Worm (Caenorhabditis elegans) whole organism, young adult: Measurements from ENCODE around the gene ints-7.

Source experiments
- B0261.1 ChIP-seq: sonication (generic microtip); optimal IDR thresholded peaks from 2 replicates; lab custom pipeline; 2016; ENCODE audit warnings: mild to moderate bottlenecking, missing genetic modification characterization, moderate library complexity, missing compliant biosample characterization
- F10E7.11 ChIP-seq: sonication (generic microtip); optimal IDR thresholded peaks from 2 replicates; lab custom pipeline; 2017; ENCODE audit warnings: mild to moderate bottlenecking, missing genetic modification characterization, moderate library complexity, missing compliant biosample characterization
- F22D6.2 ChIP-seq: sonication (generic microtip); optimal IDR thresholded peaks from 2 replicates; lab custom pipeline; 2016; ENCODE audit warnings: mild to moderate bottlenecking, missing genetic modification characterization, missing compliant biosample characterization
- F33H1.4 ChIP-seq: fragments of 200-800 bp; sonication (Bioruptor generic); IDR thresholded peaks from 2 replicates; pipeline ENCODE4 v1.3.6; 2022; ENCODE audit warnings: missing genetic modification reagents, missing genetic modification characterization, missing compliant biosample characterization
- F37B4.10 ChIP-seq: fragments of 200-800 bp; sonication (Bioruptor generic); IDR thresholded peaks from 2 replicates; pipeline ENCODE4 v1.3.6; 2022; ENCODE audit warnings: missing genetic modification characterization, missing compliant biosample characterization
- F49E8.2 ChIP-seq: sonication (generic microtip); optimal IDR thresholded peaks from 3 replicates; lab custom pipeline; 2017; ENCODE audit warnings: missing genetic modification characterization, mild to moderate bottlenecking, missing compliant biosample characterization, antibody characterized with exemption, moderate library complexity; ENCODE audit not compliant: insufficient read depth
- F57C9.4 ChIP-seq: sonication (generic microtip); optimal IDR thresholded peaks from 2 replicates; lab custom pipeline; 2017; ENCODE audit warnings: mild to moderate bottlenecking, missing genetic modification characterization, missing compliant biosample characterization
- T07F8.4 ChIP-seq: sonication (generic microtip); optimal IDR thresholded peaks from 2 replicates; lab custom pipeline; 2016; ENCODE audit warnings: mild to moderate bottlenecking, missing genetic modification characterization, moderate library complexity, missing compliant biosample characterization
- T26A5.8 ChIP-seq: sonication (generic microtip); optimal IDR thresholded peaks from 2 replicates; lab custom pipeline; 2016; ENCODE audit warnings: missing genetic modification characterization, missing compliant biosample characterization
- Y79H2A.3 ChIP-seq: fragments of 200-800 bp; sonication (Bioruptor generic); conservative IDR thresholded peaks from 2 replicates; pipeline ENCODE4 v1.3.6; 2022; ENCODE audit warnings: missing genetic modification reagents, missing genetic modification characterization, missing compliant biosample characterization
- akir-1 ChIP-seq: fragments of 200-800 bp; sonication (Bioruptor generic); optimal IDR thresholded peaks from 2 replicates; lab custom pipeline; 2018; ENCODE audit warnings: mild to moderate bottlenecking, missing genetic modification characterization, moderate library complexity, missing compliant biosample characterization
- attf-6 ChIP-seq: fragments of 200-800 bp; sonication (Bioruptor generic); IDR thresholded peaks from 2 replicates; pipeline ENCODE4 v1.3.6; 2022; ENCODE audit warnings: missing genetic modification reagents, missing genetic modification characterization, missing compliant biosample characterization
- ceh-100 ChIP-seq: fragments of 200-800 bp; sonication (Bioruptor generic); IDR thresholded peaks from 2 replicates; pipeline ENCODE4 v1.3.6; 2022; ENCODE audit warnings: missing genetic modification reagents, missing genetic modification characterization, missing compliant biosample characterization
- ceh-58 ChIP-seq: fragments of 200-800 bp; sonication (Bioruptor generic); IDR thresholded peaks from 2 replicates; pipeline ENCODE4 v1.3.6; 2022; ENCODE audit warnings: missing genetic modification characterization, missing compliant biosample characterization
- chd-7 ChIP-seq: sonication (generic microtip); optimal IDR thresholded peaks from 2 replicates; lab custom pipeline; 2016; ENCODE audit warnings: mild to moderate bottlenecking, missing genetic modification characterization, moderate library complexity, missing compliant biosample characterization
- dox-1 ChIP-seq: fragments of 200-800 bp; sonication (Bioruptor generic); IDR thresholded peaks from 2 replicates; pipeline ENCODE4 v1.3.6; 2022; ENCODE audit warnings: missing genetic modification reagents, missing genetic modification characterization, missing compliant biosample characterization
- dpff-1 ChIP-seq: sonication (generic microtip); optimal IDR thresholded peaks from 2 replicates; lab custom pipeline; 2017; ENCODE audit warnings: mild to moderate bottlenecking, missing genetic modification characterization, missing compliant biosample characterization
- dpl-1 ChIP-seq: fragments of 150-350 bp; optimal IDR thresholded peaks from 2 replicates; lab custom pipeline; 2014; ENCODE audit warnings: missing biosample characterization, missing genetic modification reagents, missing genetic modification characterization
- efl-1 ChIP-seq: fragments of 150-350 bp; optimal IDR thresholded peaks from 2 replicates; lab custom pipeline; 2014; ENCODE audit warnings: missing biosample characterization, missing genetic modification reagents, missing genetic modification characterization
- egl-18 ChIP-seq: fragments of 200-800 bp; sonication (Bioruptor generic); IDR thresholded peaks from 2 replicates; pipeline ENCODE4 v1.3.6; 2022; ENCODE audit warnings: missing genetic modification reagents, missing genetic modification characterization, missing compliant biosample characterization
- egl-44 ChIP-seq: fragments of 200-800 bp; sonication (Bioruptor generic); IDR thresholded peaks from 2 replicates; pipeline ENCODE4 v1.3.6; 2022; ENCODE audit warnings: missing genetic modification reagents, missing genetic modification characterization, missing compliant biosample characterization
- ekl-4 ChIP-seq: fragments of 200-800 bp; sonication (Bioruptor generic); IDR thresholded peaks from 2 replicates; pipeline ENCODE4 v1.3.6; 2022; ENCODE audit warnings: missing genetic modification reagents, missing genetic modification characterization, missing compliant biosample characterization
- ets-4 ChIP-seq: fragments of 200-800 bp; sonication (Bioruptor generic); optimal IDR thresholded peaks from 2 replicates; lab custom pipeline; 2018; ENCODE audit warnings: mild to moderate bottlenecking, missing genetic modification characterization, missing compliant biosample characterization
- him-1 ChIP-seq: sonication (generic microtip); optimal IDR thresholded peaks from 2 replicates; lab custom pipeline; 2016; ENCODE audit warnings: missing genotype, missing genetic modification reagents, missing genetic modification characterization, missing compliant biosample characterization
- let-526 ChIP-seq: fragments of 200-800 bp; sonication (Bioruptor generic); IDR thresholded peaks from 2 replicates; pipeline ENCODE4 v1.3.6; 2022; ENCODE audit warnings: missing genetic modification reagents, missing genetic modification characterization, missing compliant biosample characterization
- let-607 ChIP-seq, 2 experiments: fragments of 200-800 bp in 1 of 2; sonication (Bioruptor generic) in 1 of 2; sonication (generic microtip) in 1 of 2; optimal IDR thresholded peaks; 2 replicates each; lab custom pipeline; 2016 to 2018; ENCODE audit warnings: mild to moderate bottlenecking in 2 of 2, missing compliant biosample characterization in 2 of 2, missing genetic modification characterization in 2 of 2, moderate library complexity in 2 of 2, missing genotype in 1 of 2
- lin-26 ChIP-seq: fragments of 200-800 bp; sonication (Bioruptor generic); IDR thresholded peaks from 2 replicates; pipeline ENCODE4 v1.3.6; 2022; ENCODE audit warnings: missing genetic modification reagents, missing genetic modification characterization, missing compliant biosample characterization
- lin-40 ChIP-seq: sonication (generic microtip); optimal IDR thresholded peaks from 2 replicates; lab custom pipeline; 2016; ENCODE audit warnings: missing genetic modification characterization, mild to moderate bottlenecking, missing compliant biosample characterization, missing genotype, missing genetic modification reagents
- lin-54 ChIP-seq: fragments of 200-800 bp; sonication (Bioruptor generic); optimal IDR thresholded peaks from 2 replicates; lab custom pipeline; 2018; ENCODE audit warnings: mild to moderate bottlenecking, missing genetic modification characterization, missing compliant biosample characterization
- lsl-1 ChIP-seq: fragments of 200-800 bp; sonication (Bioruptor generic); optimal IDR thresholded peaks from 2 replicates; lab custom pipeline; 2018; ENCODE audit warnings: mild to moderate bottlenecking, missing genetic modification characterization, moderate library complexity, missing compliant biosample characterization
- madf-3 ChIP-seq: fragments of 200-800 bp; sonication (Bioruptor generic); IDR thresholded peaks from 2 replicates; pipeline ENCODE4 v1.3.6; 2022; ENCODE audit warnings: missing genetic modification reagents, missing genetic modification characterization, missing compliant biosample characterization
- nfya-2 ChIP-seq: fragments of 200-800 bp; sonication (Bioruptor generic); IDR thresholded peaks from 2 replicates; pipeline ENCODE4 v1.3.6; 2022; ENCODE audit warnings: missing genetic modification reagents, missing genetic modification characterization, missing compliant biosample characterization
- nfyb-1 ChIP-seq: fragments of 200-800 bp; sonication (Bioruptor generic); IDR thresholded peaks from 2 replicates; pipeline ENCODE4 v1.3.6; 2022; ENCODE audit warnings: missing genetic modification reagents, missing genetic modification characterization, missing compliant biosample characterization
- nhr-120 ChIP-seq: fragments of 200-800 bp; sonication (Bioruptor generic); IDR thresholded peaks from 2 replicates; pipeline ENCODE4 v1.3.6; 2022; ENCODE audit warnings: missing genetic modification characterization, missing compliant biosample characterization
- nhr-179 ChIP-seq: sonication (generic microtip); optimal IDR thresholded peaks from 2 replicates; lab custom pipeline; 2016; ENCODE audit warnings: mild to moderate bottlenecking, missing genetic modification characterization, missing compliant biosample characterization
- nhr-80 ChIP-seq: sonication (generic microtip); optimal IDR thresholded peaks from 2 replicates; lab custom pipeline; 2016; ENCODE audit warnings: missing genetic modification characterization, missing compliant biosample characterization
- nhr-90 ChIP-seq: sonication (generic microtip); optimal IDR thresholded peaks from 2 replicates; lab custom pipeline; 2016; ENCODE audit warnings: missing genotype, mild to moderate bottlenecking, missing genetic modification characterization, missing compliant biosample characterization
- pha-4 ChIP-seq: fragments of 150-350 bp; sonication (generic microtip); optimal IDR thresholded peaks from 2 replicates; lab custom pipeline; 2014; ENCODE audit warnings: missing biosample characterization, missing genetic modification reagents, missing genetic modification characterization
- rcor-1 ChIP-seq: fragments of 200-800 bp; sonication (Bioruptor generic); IDR thresholded peaks from 2 replicates; pipeline ENCODE4 v1.3.6; 2022; ENCODE audit warnings: missing genetic modification reagents, missing genetic modification characterization, missing compliant biosample characterization
- rpc-1 ChIP-seq, 2 experiments: fragments of 150-350 bp in 1 of 2; sonication (generic microtip) in 1 of 2; optimal IDR thresholded peaks; 2 replicates each; lab custom pipeline; 2014 to 2018; ENCODE audit warnings: missing biosample characterization in 1 of 2, missing genetic modification characterization in 1 of 2, missing genetic modification reagents in 1 of 2, missing genotype in 1 of 2
- sdz-38 ChIP-seq: sonication (generic microtip); optimal IDR thresholded peaks from 2 replicates; lab custom pipeline; 2016; ENCODE audit warnings: missing genotype, missing genetic modification characterization, missing compliant biosample characterization
- tbp1 ChIP-seq: fragments of 200-800 bp; sonication (Bioruptor generic); optimal IDR thresholded peaks from 2 replicates; lab custom pipeline; 2018; ENCODE audit warnings: mild to moderate bottlenecking, missing genetic modification characterization, missing compliant biosample characterization
- unc-130 ChIP-seq: sonication (generic microtip); optimal IDR thresholded peaks from 2 replicates; lab custom pipeline; 2016; ENCODE audit warnings: missing genetic modification reagents, missing genetic modification characterization, missing compliant biosample characterization
- unc-62 ChIP-seq: fragments of 150-350 bp; optimal IDR thresholded peaks from 2 replicates; lab custom pipeline; 2014; ENCODE audit warnings: missing biosample characterization, missing genetic modification reagents, missing genetic modification characterization
- ztf-25 ChIP-seq: fragments of 200-800 bp; sonication (Bioruptor generic); IDR thresholded peaks from 2 replicates; pipeline ENCODE4 v1.3.6; 2022; ENCODE audit warnings: missing genetic modification reagents, missing genetic modification characterization, missing compliant biosample characterization
- ztf-26 ChIP-seq: sonication (generic microtip); optimal IDR thresholded peaks from 2 replicates; lab custom pipeline; 2017; ENCODE audit warnings: missing genetic modification characterization, missing compliant biosample characterization
- ztf-3 ChIP-seq: fragments of 200-800 bp; sonication (Bioruptor generic); optimal IDR thresholded peaks from 2 replicates; lab custom pipeline; 2018; ENCODE audit warnings: mild to moderate bottlenecking, missing genetic modification characterization, missing compliant biosample characterization

The ints-7 gene

DNA sequence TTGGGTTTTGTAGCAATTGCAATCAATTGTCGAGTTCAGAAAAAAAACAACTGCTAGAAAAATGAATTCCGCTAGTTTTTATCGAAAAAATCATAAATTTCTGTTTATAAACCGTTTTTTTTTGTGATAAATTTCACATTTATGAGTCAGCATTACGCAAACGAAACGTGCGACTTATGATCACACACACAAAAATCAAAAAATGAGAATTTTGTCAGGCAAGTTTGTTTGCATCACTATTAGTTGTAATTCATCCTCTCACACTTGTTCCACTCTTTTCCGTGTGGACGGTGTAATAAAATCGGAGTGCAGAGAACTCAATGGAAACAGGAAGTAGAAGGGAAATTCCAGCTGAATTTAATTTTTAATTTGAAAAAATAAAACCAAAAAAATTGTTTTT is 5.3 kb upstream of the ints-7 start, which contains the start of gene pcs-1:
pcs-1 (minus strand) TSS at position 344 of the 400 bp plus-strand sequence.
- TF ChIP-seq nhr-80, result peak; percentile 7
- TF ChIP-seq ceh-58 (GFP tag; lab: Robert Waterston, UW), result no peak
- no peak for TF ChIP-seq Y79H2A.3 (GFP tag; lab: Robert Waterston, UW)
- TF ChIP-seq, all 124 proteins: peak for 1

- peak; percentile 75 for TF ChIP-seq ekl-4 (GFP tag; lab: Robert Waterston, UW)
- TF ChIP-seq madf-3 (GFP tag; lab: Robert Waterston, UW), result peak; percentile 91
- TF ChIP-seq T07F8.4 (tag; lab: Kevin White, UChicago), result no peak
- no peak for TF ChIP-seq dpff-1 (tag; lab: Kevin White, UChicago)
- TF ChIP-seq lin-40 (tag; lab: Kevin White, UChicago), result no peak
- TF ChIP-seq nfyb-1 (GFP tag; lab: Robert Waterston, UW), result no peak
- no peak for TF ChIP-seq pha-4 (tag; lab: Kevin White, UChicago)
- TF ChIP-seq F37B4.10 (GFP tag; lab: Robert Waterston, UW), result no peak
- no peak for TF ChIP-seq ets-4
- no peak for TF ChIP-seq T26A5.8 (tag; lab: Kevin White, UChicago)
- no peak for TF ChIP-seq nfya-2
- no peak for TF ChIP-seq F10E7.11 (tag; lab: Kevin White, UChicago)
- no peak for TF ChIP-seq ztf-26 (tag; lab: Kevin White, UChicago)
- no peak for TF ChIP-seq rpc-1 (optimal IDR thresholded peaks at IDR 0.05; lab: Kevin White, UChicago)
- no peak for TF ChIP-seq rpc-1 (tag; optimal IDR thresholded peaks at IDR 0.05; lab: Kevin White, UChicago)
- no peak for TF ChIP-seq let-526
- TF ChIP-seq ztf-3 (GFP tag; lab: Kevin White, UChicago), result no peak
- no peak for TF ChIP-seq F22D6.2 (tag; lab: Kevin White, UChicago)
- TF ChIP-seq unc-130 (GFP tag; lab: Kevin White, UChicago), result peak; percentile 58
- no peak for TF ChIP-seq let-607 (tag; optimal IDR thresholded peaks at IDR 0.05; lab: Kevin White, UChicago)
- TF ChIP-seq lin-26, result no peak
- no peak for TF ChIP-seq ztf-25
- no peak for TF ChIP-seq nhr-179 (tag; lab: Kevin White, UChicago)
- peak; percentile 18; the same call in 1 of the 2 replicates for TF ChIP-seq ceh-100
- no peak for TF ChIP-seq unc-62
- peak; percentile 73 for TF ChIP-seq rcor-1 (GFP tag; lab: Robert Waterston, UW)
- TF ChIP-seq nhr-90, result no peak
- TF ChIP-seq egl-44 (GFP tag; lab: Robert Waterston, UW), result no peak
- no peak for TF ChIP-seq sdz-38
- peak; percentile 99 for TF ChIP-seq lsl-1 (GFP tag; lab: Kevin White, UChicago)
- no peak for TF ChIP-seq F49E8.2 (tag; lab: Kevin White, UChicago)
- 0 out of 2 replicates have a peak, but pooled peaks have one; percentile 48 for TF ChIP-seq attf-6 (GFP tag; lab: Robert Waterston, UW)
- no peak for TF ChIP-seq akir-1 (GFP tag; lab: Kevin White, UChicago)
- no peak for TF ChIP-seq chd-7 (tag; lab: Kevin White, UChicago)
- no peak for TF ChIP-seq egl-18 (GFP tag; lab: Robert Waterston, UW)
- TF ChIP-seq nhr-80, result no peak
- peak; percentile 37 for TF ChIP-seq him-1 (tag; lab: Kevin White, UChicago)
- TF ChIP-seq dpl-1 (GFP tag; lab: Kevin White, UChicago), result peak; percentile 89
- TF ChIP-seq B0261.1, result no peak
- peak; percentile 81 for TF ChIP-seq dox-1
- TF ChIP-seq F57C9.4 (tag; lab: Kevin White, UChicago), result no peak
- TF ChIP-seq efl-1 (GFP tag; lab: Kevin White, UChicago), result peak; percentile 97
- TF ChIP-seq Y79H2A.3 (GFP tag; lab: Robert Waterston, UW), result 0 out of 2 replicates have a peak, but pooled peaks have one; percentile 73
- no peak for TF ChIP-seq nhr-120
- peak; percentile 80 for TF ChIP-seq lin-54 (GFP tag; lab: Kevin White, UChicago)
- peak; percentile 96 for TF ChIP-seq F33H1.4 (GFP tag; lab: Robert Waterston, UW)
- peak; percentile 60 for TF ChIP-seq tbp1 (GFP tag; lab: Kevin White, UChicago)
Measured at ce11 chrII:11577861-11578260, 4.8 kb upstream of the ints-7 start.
